Worm (Caenorhabditis elegans) whole organism, late embryonic: ENCODE results near the gene srx-26.

ENCODE experiments used
- C08G9.2 ChIP-seq: sonication (generic microtip); optimal IDR thresholded peaks from 2 replicates; lab custom pipeline; 2016; ENCODE audit warnings: mild to moderate bottlenecking, missing genetic modification characterization, moderate library complexity, missing compliant biosample characterization
- F13H6.1 ChIP-seq: sonication (generic microtip); optimal IDR thresholded peaks from 2 replicates; lab custom pipeline; 2016; ENCODE audit warnings: missing genetic modification characterization, missing compliant biosample characterization
- K02D7.2 ChIP-seq: sonication (generic microtip); optimal IDR thresholded peaks from 2 replicates; lab custom pipeline; 2017; ENCODE audit warnings: mild to moderate bottlenecking, missing genetic modification characterization, missing compliant biosample characterization
- K09A11.1 ChIP-seq: sonication (generic microtip); optimal IDR thresholded peaks from 2 replicates; lab custom pipeline; 2017; ENCODE audit warnings: antibody characterized with exemption, mild to moderate bottlenecking, missing genetic modification characterization, missing compliant biosample characterization; ENCODE audit not compliant: insufficient read depth
- T23F11.4 ChIP-seq: fragments of 200-800 bp; sonication (Bioruptor generic); optimal IDR thresholded peaks from 2 replicates; lab custom pipeline; 2018; ENCODE audit warnings: mild to moderate bottlenecking, missing genetic modification characterization, missing compliant biosample characterization
- Y22D7AL.16 ChIP-seq: sonication (generic microtip); optimal IDR thresholded peaks from 2 replicates; lab custom pipeline; 2016; ENCODE audit warnings: missing genetic modification characterization, missing compliant biosample characterization
- ahr-1 ChIP-seq: sonication (generic microtip); optimal IDR thresholded peaks from 2 replicates; lab custom pipeline; 2016; ENCODE audit warnings: missing genetic modification characterization, missing compliant biosample characterization
- ceh-14 ChIP-seq: sonication (generic microtip); optimal IDR thresholded peaks from 2 replicates; lab custom pipeline; 2016; ENCODE audit warnings: missing genotype, missing genetic modification characterization, missing compliant biosample characterization
- ceh-19 ChIP-seq: fragments of 200-800 bp; sonication (Bioruptor generic); optimal IDR thresholded peaks from 2 replicates; lab custom pipeline; 2018; ENCODE audit warnings: mild to moderate bottlenecking, missing genetic modification characterization, missing compliant biosample characterization
- ceh-22 ChIP-seq: sonication (generic microtip); optimal IDR thresholded peaks from 2 replicates; lab custom pipeline; 2017; ENCODE audit warnings: missing biosample characterization, missing genetic modification characterization
- ceh-30 ChIP-seq: fragments of 150-350 bp; optimal IDR thresholded peaks from 2 replicates; lab custom pipeline; 2014; ENCODE audit warnings: missing biosample characterization, missing genetic modification characterization
- ceh-31 ChIP-seq: sonication (generic microtip); optimal IDR thresholded peaks from 2 replicates; lab custom pipeline; 2016; ENCODE audit warnings: missing genetic modification characterization, missing compliant biosample characterization
- ceh-34 ChIP-seq: sonication (generic microtip); optimal IDR thresholded peaks from 2 replicates; lab custom pipeline; 2016; ENCODE audit warnings: mild to moderate bottlenecking, missing genetic modification characterization, missing compliant biosample characterization
- ceh-6 ChIP-seq: fragments of 200-800 bp; sonication (Bioruptor generic); optimal IDR thresholded peaks from 2 replicates; lab custom pipeline; 2018; ENCODE audit warnings: mild to moderate bottlenecking, missing genetic modification characterization, missing compliant biosample characterization
- ceh-9 ChIP-seq: sonication (generic microtip); optimal IDR thresholded peaks from 2 replicates; lab custom pipeline; 2016; ENCODE audit warnings: mild to moderate bottlenecking, missing genetic modification characterization, inconsistent platforms, missing compliant biosample characterization
- che-1 ChIP-seq: sonication (generic microtip); optimal IDR thresholded peaks from 2 replicates; lab custom pipeline; 2016; ENCODE audit warnings: mild to moderate bottlenecking, missing genetic modification characterization, missing compliant biosample characterization
- elt-2 ChIP-seq: sonication (generic microtip); optimal IDR thresholded peaks from 2 replicates; lab custom pipeline; 2016; ENCODE audit warnings: missing genetic modification reagents, missing genetic modification characterization, missing compliant biosample characterization
- ets-4 ChIP-seq: sonication (generic microtip); optimal IDR thresholded peaks from 2 replicates; lab custom pipeline; 2016; ENCODE audit warnings: missing genetic modification characterization, missing compliant biosample characterization
- eyg-1 ChIP-seq: sonication (generic microtip); optimal IDR thresholded peaks from 2 replicates; lab custom pipeline; 2016; ENCODE audit warnings: missing genotype, missing genetic modification characterization, missing compliant biosample characterization
- fkh-10 ChIP-seq: fragments of 150-350 bp; optimal IDR thresholded peaks from 2 replicates; lab custom pipeline; 2014; ENCODE audit warnings: missing biosample characterization, missing genetic modification reagents, missing genetic modification characterization
- fkh-6 ChIP-seq: sonication (generic microtip); optimal IDR thresholded peaks from 2 replicates; lab custom pipeline; 2016; ENCODE audit warnings: missing genetic modification characterization, missing compliant biosample characterization
- hlh-15 ChIP-seq: sonication (generic microtip); optimal IDR thresholded peaks from 2 replicates; lab custom pipeline; 2016; ENCODE audit warnings: missing genetic modification characterization, missing compliant biosample characterization
- hlh-30 ChIP-seq: sonication (generic microtip); optimal IDR thresholded peaks from 2 replicates; lab custom pipeline; 2017; ENCODE audit warnings: antibody characterized with exemption, missing genetic modification characterization, missing compliant biosample characterization; ENCODE audit not compliant: insufficient read depth
- hlh-6 ChIP-seq: sonication (generic microtip); optimal IDR thresholded peaks from 2 replicates; lab custom pipeline; 2016; ENCODE audit warnings: missing genotype, missing genetic modification characterization, missing compliant biosample characterization
- lin-11 ChIP-seq: fragments of 200-800 bp; sonication (Bioruptor generic); optimal IDR thresholded peaks from 2 replicates; lab custom pipeline; 2018; ENCODE audit warnings: mild to moderate bottlenecking, missing genetic modification characterization, missing compliant biosample characterization
- madf-2 ChIP-seq: sonication (generic microtip); optimal IDR thresholded peaks from 2 replicates; lab custom pipeline; 2017; ENCODE audit warnings: missing genetic modification characterization, missing compliant biosample characterization
- nfya-1 ChIP-seq: sonication (generic microtip); optimal IDR thresholded peaks from 2 replicates; lab custom pipeline; 2017; ENCODE audit warnings: missing genetic modification characterization, mild to moderate bottlenecking, missing compliant biosample characterization, antibody characterized with exemption, moderate library complexity
- nhr-11 ChIP-seq: fragments of 150-350 bp; optimal IDR thresholded peaks from 2 replicates; lab custom pipeline; 2014; ENCODE audit warnings: missing biosample characterization, missing genetic modification characterization
- nhr-232 ChIP-seq: sonication (generic microtip); optimal IDR thresholded peaks from 2 replicates; lab custom pipeline; 2016; ENCODE audit warnings: missing genetic modification characterization, missing compliant biosample characterization
- npax-4 ChIP-seq: sonication (generic microtip); optimal IDR thresholded peaks from 2 replicates; lab custom pipeline; 2016; ENCODE audit warnings: missing genetic modification characterization, missing compliant biosample characterization
- pag-3 ChIP-seq: sonication (generic microtip); optimal IDR thresholded peaks from 2 replicates; lab custom pipeline; 2016; ENCODE audit warnings: missing compliant biosample characterization, missing genetic modification characterization, borderline replicate concordance
- pax-1 ChIP-seq: fragments of 150-350 bp; optimal IDR thresholded peaks from 2 replicates; lab custom pipeline; 2014; ENCODE audit warnings: missing biosample characterization, missing genetic modification characterization
- pha-2 ChIP-seq: sonication (generic microtip); optimal IDR thresholded peaks from 2 replicates; lab custom pipeline; 2017; ENCODE audit warnings: mild to moderate bottlenecking, missing genetic modification characterization, missing compliant biosample characterization
- sdc-2 ChIP-seq: sonication (generic microtip); optimal IDR thresholded peaks from 2 replicates; lab custom pipeline; 2016; ENCODE audit warnings: missing genotype, missing genetic modification characterization, missing compliant biosample characterization
- sox-4 ChIP-seq: sonication (generic microtip); optimal IDR thresholded peaks from 2 replicates; lab custom pipeline; 2017; ENCODE audit warnings: mild to moderate bottlenecking, missing genetic modification characterization, inconsistent platforms, missing compliant biosample characterization
- syd-9 ChIP-seq: sonication (generic microtip); optimal IDR thresholded peaks from 2 replicates; lab custom pipeline; 2016; ENCODE audit warnings: mild to moderate bottlenecking, missing genetic modification characterization, moderate library complexity, missing compliant biosample characterization
- tbx-2 ChIP-seq: sonication (generic microtip); optimal IDR thresholded peaks from 2 replicates; lab custom pipeline; 2016; ENCODE audit warnings: missing genetic modification characterization, missing compliant biosample characterization
- tbx-7 ChIP-seq: sonication (generic microtip); optimal IDR thresholded peaks from 2 replicates; lab custom pipeline; 2016; ENCODE audit warnings: missing genotype, missing genetic modification characterization, missing compliant biosample characterization
- unc-3 ChIP-seq, 2 experiments: fragments of 200-800 bp in 1 of 2; sonication (Bioruptor generic) in 1 of 2; sonication (generic microtip) in 1 of 2; conservative IDR thresholded peaks in 1 of 2; optimal IDR thresholded peaks in 1 of 2; 2 replicates each; pipeline versions ENCODE4 v1.3.6 to Lab custom; 2016 to 2022; ENCODE audit warnings: missing compliant biosample characterization in 2 of 2, missing genetic modification characterization in 2 of 2, missing genetic modification reagents in 1 of 2
- ztf-16 ChIP-seq: sonication (generic microtip); optimal IDR thresholded peaks from 2 replicates; lab custom pipeline; 2017; ENCODE audit warnings: missing genetic modification characterization, missing compliant biosample characterization

Gene srx-26

DNA sequence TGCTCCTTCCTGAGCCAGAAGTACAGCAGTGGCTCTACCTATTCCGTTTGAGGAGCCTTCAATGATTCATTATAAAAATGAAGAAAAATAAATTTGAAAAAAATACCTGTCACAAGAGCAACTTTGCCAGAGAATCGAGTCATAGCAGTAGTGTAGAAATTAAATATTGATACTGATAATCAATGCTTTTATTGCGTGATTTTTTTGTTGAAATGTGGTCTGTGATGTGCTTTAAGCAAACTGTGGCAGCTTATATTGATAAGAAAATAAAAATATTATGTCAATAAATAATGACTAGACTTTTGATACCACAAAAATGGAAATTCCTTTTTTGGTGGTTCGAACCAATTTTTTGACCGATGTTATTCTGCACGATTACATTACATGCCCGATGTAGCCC lies 12.1 kb upstream of the srx-26 start, which contains the start of gene dhs-14:
Gene dhs-14, minus strand, starts transcription at position 149 of the 400 bp plus-strand sequence.
- TF ChIP-seq pha-2 (no peak), ceh-14 (no peak), pax-1 (tag; lab: Kevin White, UChicago) (no peak), tbx-2 (tag; lab: Kevin White, UChicago) (no peak), Y22D7AL.16 (tag; lab: Kevin White, UChicago) (no peak), K09A11.1 (tag; lab: Kevin White, UChicago) (no peak), nhr-232 (tag; lab: Kevin White, UChicago) (no peak), elt-2 (tag; lab: Kevin White, UChicago) (no peak), K02D7.2 (tag; lab: Kevin White, UChicago) (no peak), sdc-2 (tag; lab: Kevin White, UChicago) (no peak), hlh-6 (tag; lab: Kevin White, UChicago) (no peak), ceh-22 (tag; lab: Kevin White, UChicago) (no peak), nhr-11 (no peak), sox-4 (tag; lab: Kevin White, UChicago) (no peak), tbx-7 (tag; lab: Kevin White, UChicago) (no peak), hlh-30 (tag; lab: Kevin White, UChicago) (no peak), T23F11.4 (GFP tag; lab: Kevin White, UChicago) (no peak), npax-4 (tag; lab: Kevin White, UChicago) (no peak), eyg-1 (no peak)

DNA sequence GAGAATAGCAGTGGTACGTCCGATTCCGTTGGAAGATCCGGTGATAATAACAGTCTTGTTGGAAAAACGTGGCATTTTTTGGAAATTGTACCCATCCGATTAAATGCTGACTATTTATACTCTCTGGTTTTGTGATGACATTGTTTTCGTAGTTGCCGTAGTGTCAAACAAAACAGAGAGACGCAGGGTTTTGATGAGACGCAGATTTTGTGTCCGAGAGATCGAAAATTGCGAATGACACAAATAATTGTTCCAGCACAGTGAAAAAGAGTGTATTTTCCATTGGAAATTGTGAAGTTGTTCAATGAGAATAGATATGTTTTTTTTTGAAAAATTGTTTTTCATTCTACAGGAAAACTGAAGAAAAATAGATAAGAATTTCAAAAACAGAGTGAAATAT lies 10.2 kb upstream of the srx-26 start, which contains the start of gene R05D8.7:
Gene R05D8.7, minus strand, starts transcription at position 104 of the 400 bp plus-strand sequence.
- TF ChIP-seq pag-3 = no peak
- no peak for TF ChIP-seq ets-4 (tag; lab: Kevin White, UChicago)
- TF ChIP-seq ceh-31 (tag; lab: Kevin White, UChicago) = no peak
- no peak for TF ChIP-seq ztf-16
- no peak for TF ChIP-seq nfya-1
- TF ChIP-seq sdc-2 (tag; lab: Kevin White, UChicago) = no peak
- no peak for TF ChIP-seq K02D7.2 (tag; lab: Kevin White, UChicago)
- TF ChIP-seq hlh-6 (tag; lab: Kevin White, UChicago) = no peak
- no peak for TF ChIP-seq fkh-6 (tag; lab: Kevin White, UChicago)

DNA sequence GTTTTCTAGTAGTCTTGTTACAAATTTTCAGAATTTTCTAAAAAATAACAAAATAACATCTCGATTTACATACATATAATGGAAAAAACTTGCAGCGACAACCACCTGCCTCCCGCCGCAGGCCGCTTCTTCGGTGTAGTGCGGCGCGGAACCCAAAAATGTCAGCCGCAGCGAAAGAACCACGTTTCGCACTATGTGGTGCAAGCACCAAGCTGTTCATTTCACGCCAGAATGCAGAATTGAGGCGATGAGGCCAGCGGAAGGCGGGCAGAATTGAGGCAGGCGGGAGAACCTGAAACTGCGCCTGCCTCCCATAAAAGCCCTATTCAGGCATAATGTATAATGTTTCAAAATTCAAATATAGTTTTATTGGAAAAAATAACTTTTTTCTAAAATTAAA lies 8.6 kb upstream of the srx-26 start:
- no peak for TF ChIP-seq madf-2 (tag; lab: Kevin White, UChicago)
- TF ChIP-seq F13H6.1 (tag; lab: Kevin White, UChicago) = no peak
- TF ChIP-seq che-1 (tag; lab: Kevin White, UChicago) = no peak
- no peak for TF ChIP-seq npax-4 (tag; lab: Kevin White, UChicago)
- TF ChIP-seq hlh-15 (tag; lab: Kevin White, UChicago) = no peak
- no peak for TF ChIP-seq ceh-22 (tag; lab: Kevin White, UChicago)
- TF ChIP-seq eyg-1 = no peak
- no peak for TF ChIP-seq ceh-6 (GFP tag; lab: Kevin White, UChicago)
- TF ChIP-seq elt-2 (tag; lab: Kevin White, UChicago) = no peak
- no peak for TF ChIP-seq lin-11 (tag; lab: Kevin White, UChicago)
- no peak for TF ChIP-seq sdc-2 (tag; lab: Kevin White, UChicago)
- TF ChIP-seq pha-2 = no peak

DNA sequence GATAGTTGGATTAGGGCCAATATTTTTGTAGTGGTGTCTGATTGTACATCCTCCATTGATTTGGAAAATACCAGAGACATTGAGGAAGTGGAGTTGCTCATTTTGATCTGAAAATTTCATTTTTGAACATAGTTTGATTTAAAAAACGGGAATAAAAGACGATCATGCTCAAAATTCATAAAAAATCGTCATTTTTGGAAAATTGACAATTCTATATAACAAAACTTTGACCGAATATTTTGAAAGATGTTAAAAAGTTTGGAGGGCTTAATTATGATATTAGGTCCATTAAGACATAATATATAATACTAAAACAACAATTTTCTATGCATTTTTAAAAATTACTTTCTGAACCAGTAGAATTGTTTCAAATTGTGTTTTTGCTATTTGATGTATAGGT lies 6.5 kb upstream of the srx-26 start, which contains the start of gene srg-58:
Gene srg-58, minus strand, starts transcription at position 101 of the 400 bp plus-strand sequence.
- TF ChIP-seq C08G9.2 = no peak
- TF ChIP-seq ceh-34 = no peak
- TF ChIP-seq ceh-30 (tag; lab: Kevin White, UChicago) = no peak
- TF ChIP-seq ceh-22 (tag; lab: Kevin White, UChicago) = no peak
- TF ChIP-seq fkh-6 (tag; lab: Kevin White, UChicago) = no peak
- no peak for TF ChIP-seq ztf-16
- no peak for TF ChIP-seq sox-4 (tag; lab: Kevin White, UChicago)
- TF ChIP-seq ceh-19 (GFP tag; lab: Kevin White, UChicago) = no peak
- no peak for TF ChIP-seq ahr-1
- no peak for TF ChIP-seq sdc-2 (tag; lab: Kevin White, UChicago)
- TF ChIP-seq syd-9 (tag; lab: Kevin White, UChicago) = no peak
- TF ChIP-seq ceh-31 (tag; lab: Kevin White, UChicago) = no peak
- TF ChIP-seq F13H6.1 (tag; lab: Kevin White, UChicago) = no peak
- no peak for TF ChIP-seq unc-3 (GFP tag; conservative IDR thresholded peaks at IDR 0.05; lab: Robert Waterston, UW)
- TF ChIP-seq unc-3 (tag; optimal IDR thresholded peaks at IDR 0.05; lab: Kevin White, UChicago) = no peak
- no peak for TF ChIP-seq ceh-9
- no peak for TF ChIP-seq nhr-11
- TF ChIP-seq fkh-10 (GFP tag; lab: Kevin White, UChicago) = no peak
